Fruit fly (Drosophila melanogaster): ENCODE data around the gene CG11977.

Gene CG11977

DNA sequence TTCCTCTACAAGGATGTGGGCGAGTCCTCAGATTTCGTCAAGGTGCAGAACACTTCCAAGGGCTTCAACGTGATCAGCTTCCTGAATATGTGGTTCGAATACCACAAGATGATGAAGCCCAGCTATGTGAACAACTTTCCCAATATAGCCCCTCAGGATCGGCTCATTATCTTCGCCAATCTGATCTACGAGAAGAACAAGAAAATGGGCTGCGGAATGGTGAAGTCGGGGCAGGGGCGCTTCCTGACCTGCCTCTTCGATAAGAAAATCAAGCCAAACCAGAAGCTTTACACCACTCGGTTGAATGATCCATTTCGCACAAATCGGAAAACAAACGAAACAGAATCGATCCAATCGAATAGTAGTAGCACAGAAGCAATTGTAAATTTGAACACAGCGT lies 746 bp downstream of the CG11977 start:
- TF ChIP-seq CG17801 (GFP tag; optimal IDR thresholded peaks at IDR 0.05; ENCODE audit: partially characterized antibody): no peak

dm6 chr3R:9001720-9002240 lies 4.3 kb downstream of the CG11977 start:
- no peak for TF ChIP-seq CG17801 (GFP tag; optimal IDR thresholded peaks at IDR 0.05; ENCODE audit: partially characterized antibody)

DNA sequence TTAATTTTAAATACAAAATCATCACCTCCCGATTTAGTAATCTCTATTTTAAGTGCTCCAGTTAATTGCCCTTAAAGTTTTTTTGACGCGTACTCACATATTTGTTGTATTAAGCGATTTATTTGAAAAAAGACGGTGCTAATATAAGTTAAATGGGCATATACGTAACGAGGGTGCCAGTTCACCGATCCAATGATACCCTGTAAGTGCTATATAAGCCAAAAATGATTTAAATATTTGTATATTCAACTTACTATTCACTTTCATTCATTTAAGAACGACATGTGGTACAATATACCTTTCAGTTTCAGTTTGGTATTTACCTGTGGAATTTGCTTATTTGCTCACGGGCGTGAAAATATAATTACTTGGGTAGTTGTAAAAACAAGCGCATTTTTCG lies 5.0 kb downstream of the CG11977 start:
- TF ChIP-seq CG17801 (GFP tag; optimal IDR thresholded peaks at IDR 0.05; ENCODE audit: partially characterized antibody): no peak

- TF ChIP-seq CG17801 (GFP tag; optimal IDR thresholded peaks at IDR 0.05; ENCODE audit: partially characterized antibody): no peak
These were observed 6.2 kb downstream of the CG11977 start, which contains the start of the genes CG31100 and CG11980 for dm6 chr3R:9003600-9004223. Gene CG31100, minus strand, starts transcription at chr3R:9003650. Gene CG11980, plus strand, starts transcription at chr3R:9004017.

DNA sequence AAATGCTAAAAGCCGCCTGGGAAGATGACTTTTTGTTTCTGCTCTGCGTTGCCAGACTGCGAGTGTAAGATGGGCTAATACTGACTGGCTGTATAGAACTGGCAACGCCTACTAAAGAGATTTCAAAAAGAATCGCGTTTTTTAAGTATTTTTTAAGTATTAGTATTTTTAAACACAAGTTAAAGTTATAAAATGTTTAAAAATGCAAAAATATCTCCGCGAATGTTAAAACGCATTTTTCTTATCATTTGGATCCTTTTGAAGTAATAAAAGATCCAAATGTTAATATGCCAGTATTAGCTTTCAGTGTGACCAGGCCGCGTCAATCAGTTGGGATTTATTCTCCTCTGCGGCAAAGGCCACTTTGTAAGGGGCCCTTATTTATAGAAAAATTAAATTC lies 8.6 kb downstream of the CG11977 start, which contains the start of the genes Prosbeta3 and Iru:
Gene Prosbeta3, minus strand, starts transcription at position 98 of the 400 bp plus-strand sequence.
Gene Iru, plus strand, starts transcription at position 328 of the 400 bp plus-strand sequence.
- no peak for TF ChIP-seq CG17801 (GFP tag; optimal IDR thresholded peaks at IDR 0.05; ENCODE audit: partially characterized antibody)

DNA sequence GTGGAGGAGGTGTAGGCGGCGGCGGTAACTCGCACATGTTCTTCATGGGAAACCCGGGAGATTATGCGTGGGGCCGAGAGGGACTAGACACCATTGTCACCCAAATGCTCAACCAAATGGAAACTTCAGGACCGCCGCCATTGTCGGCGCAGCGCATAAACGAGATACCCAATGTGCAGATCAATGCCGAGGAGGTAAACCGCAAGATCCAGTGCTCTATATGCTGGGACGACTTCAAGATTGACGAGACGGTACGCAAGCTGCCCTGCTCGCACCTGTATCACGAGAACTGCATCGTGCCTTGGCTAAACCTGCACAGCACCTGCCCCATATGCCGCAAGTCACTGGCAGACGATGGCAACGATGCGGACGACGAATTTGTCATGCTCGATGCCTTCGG lies 9.8 kb downstream of the CG11977 start:
- TF ChIP-seq CG17801 (GFP tag; optimal IDR thresholded peaks at IDR 0.05; ENCODE audit: partially characterized antibody): no peak

- peak; percentile 2 for TF ChIP-seq CG17801 (GFP tag; optimal IDR thresholded peaks at IDR 0.05; ENCODE audit: partially characterized antibody)
These were observed 10.7 kb downstream of the CG11977 start, which contains the start of gene CG11983 for dm6 chr3R:9008202-9008601. Gene CG11983, plus strand, starts transcription at chr3R:9008321.

dm6 chr3R:9010695-9011094 lies 13.2 kb downstream of the CG11977 start:
- no peak for TF ChIP-seq CG17801 (GFP tag; optimal IDR thresholded peaks at IDR 0.05; ENCODE audit: partially characterized antibody)

DNA sequence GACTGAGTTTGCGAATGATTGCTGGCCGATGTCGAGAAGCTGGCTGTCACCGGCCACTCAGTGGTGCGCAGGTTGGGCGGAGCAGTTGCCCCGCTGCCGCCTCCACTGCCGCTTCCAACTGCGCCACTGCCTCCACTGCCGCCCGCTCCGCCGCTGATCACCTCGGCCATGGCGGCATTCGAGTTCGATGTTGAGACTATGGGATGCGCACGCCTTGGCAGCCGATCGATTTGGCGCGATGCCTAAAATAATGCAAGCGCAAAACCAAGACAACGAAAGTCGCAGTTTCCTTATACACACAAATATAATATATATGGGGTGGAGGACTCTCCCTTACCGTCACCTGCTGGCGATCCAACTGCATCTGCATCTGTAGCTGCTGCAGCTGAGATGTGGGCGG lies 14.2 kb downstream of the CG11977 start:
- TF ChIP-seq CG17801 (GFP tag; optimal IDR thresholded peaks at IDR 0.05; ENCODE audit: partially characterized antibody): no peak

DNA sequence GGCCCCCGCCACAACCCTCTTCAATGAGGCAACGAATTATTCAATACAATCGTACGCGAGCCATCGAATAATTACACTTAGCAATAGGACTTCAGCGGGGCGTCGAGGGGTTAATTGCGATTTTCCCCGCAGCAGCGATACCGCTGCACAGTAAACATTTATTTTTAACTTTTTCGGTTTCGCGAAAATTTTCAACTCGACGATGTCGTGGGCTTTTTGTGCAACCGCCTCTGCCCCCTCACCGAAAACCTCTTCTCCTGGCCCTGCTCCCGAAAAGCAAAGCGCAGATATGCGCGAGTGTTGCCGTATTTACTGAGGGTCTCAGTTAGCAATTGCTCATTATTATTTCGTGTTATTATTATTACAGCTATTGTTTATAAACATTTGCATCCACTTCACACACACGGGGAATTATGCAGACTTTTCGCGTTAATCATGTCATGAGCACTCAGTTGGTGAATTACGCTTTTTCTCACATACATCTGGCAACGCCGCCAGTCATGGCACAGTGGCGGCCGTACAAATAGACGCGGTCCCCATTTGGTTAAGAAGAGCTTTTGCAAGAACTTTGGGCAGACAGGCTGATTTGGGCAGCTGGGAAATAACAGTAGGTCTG lies 16.4 kb downstream of the CG11977 start:
- TF ChIP-seq CG17801 (GFP tag; optimal IDR thresholded peaks at IDR 0.05; ENCODE audit: partially characterized antibody): peak; percentile 35

- no peak for TF ChIP-seq CG17801 (GFP tag; optimal IDR thresholded peaks at IDR 0.05; ENCODE audit: partially characterized antibody)
These were observed 17.5 kb downstream of the CG11977 start, which contains the start of the genes Kcmf1, Sf3b5 and CG11986 for dm6 chr3R:9014859-9015466. Gene Kcmf1, minus strand, starts transcription at chr3R:9014909. Gene Sf3b5, minus strand, starts transcription at chr3R:9015341. Gene CG11986, plus strand, starts transcription at chr3R:9015446.

dm6 chr3R:9016869-9017268 lies 19.4 kb downstream of the CG11977 start:
- TF ChIP-seq CG17801 (GFP tag; optimal IDR thresholded peaks at IDR 0.05; ENCODE audit: partially characterized antibody): peak; percentile 46

DNA sequence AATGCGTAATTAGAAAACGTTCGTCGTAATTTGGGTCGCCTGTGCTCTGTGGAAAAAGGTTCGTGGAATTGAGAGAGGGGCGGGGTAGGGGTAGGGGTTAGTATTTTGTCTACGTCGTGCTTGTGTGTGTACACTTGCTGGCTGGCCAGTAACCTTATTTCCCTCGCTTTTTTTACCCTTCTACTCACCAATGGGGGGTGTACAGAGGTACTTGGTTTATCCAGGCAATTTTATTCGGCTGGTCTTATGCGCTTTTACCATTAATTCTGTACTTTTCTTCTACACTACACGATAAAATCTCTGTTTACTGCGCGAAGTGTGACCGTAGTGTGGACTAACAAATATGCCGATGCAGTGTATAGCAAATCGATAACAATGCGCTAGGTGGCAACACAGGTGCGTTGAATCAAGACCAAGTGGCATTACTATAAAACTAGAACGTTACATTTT lies 22.2 kb downstream of the CG11977 start, which contains the start of gene tgo:
Gene tgo, minus strand, starts transcription at position 334 of the 450 bp plus-strand sequence.
- TF ChIP-seq CG17801 (GFP tag; optimal IDR thresholded peaks at IDR 0.05; ENCODE audit: partially characterized antibody): peak; percentile 16

DNA sequence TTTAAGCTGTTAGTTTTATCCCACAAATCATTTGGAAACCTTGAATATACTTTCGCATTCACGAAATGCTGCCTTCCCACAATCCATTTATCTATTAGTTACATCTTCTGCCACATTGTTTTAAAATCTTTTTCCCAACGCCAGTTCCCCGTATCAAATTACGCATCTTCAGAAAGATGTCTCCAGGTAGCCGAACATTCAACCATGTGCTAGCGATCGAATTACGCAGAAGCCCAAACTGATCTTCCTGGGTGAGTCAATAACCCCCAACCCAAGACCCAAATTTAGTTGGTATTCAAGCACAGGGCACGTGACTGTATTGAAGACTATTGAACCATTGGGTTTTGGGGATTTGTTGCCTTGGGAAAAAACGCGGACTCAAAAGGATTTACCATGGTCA lies 26.4 kb downstream of the CG11977 start:
- no peak for TF ChIP-seq CG17801 (GFP tag; optimal IDR thresholded peaks at IDR 0.05; ENCODE audit: partially characterized antibody)

- TF ChIP-seq CG17801 (GFP tag; optimal IDR thresholded peaks at IDR 0.05; ENCODE audit: partially characterized antibody): no peak
These were observed 27.5 kb downstream of the CG11977 start for dm6 chr3R:9024835-9025510.
